Worm (Caenorhabditis elegans) whole organism, late embryonic: ENCODE data around the gene pmp-5.

Experiments used
- C38D4.7 ChIP-seq: fragments of 200-800 bp; sonication (Bioruptor generic); optimal IDR thresholded peaks from 2 replicates; lab custom pipeline; 2018; ENCODE audit warnings: mild to moderate bottlenecking, missing genetic modification characterization, moderate library complexity, missing compliant biosample characterization
- F13H6.1 ChIP-seq: sonication (generic microtip); optimal IDR thresholded peaks from 2 replicates; lab custom pipeline; 2016; ENCODE audit warnings: missing genetic modification characterization, missing compliant biosample characterization
- K09A11.1 ChIP-seq: sonication (generic microtip); optimal IDR thresholded peaks from 2 replicates; lab custom pipeline; 2017; ENCODE audit warnings: antibody characterized with exemption, mild to moderate bottlenecking, missing genetic modification characterization, missing compliant biosample characterization; ENCODE audit not compliant: insufficient read depth
- T23F11.4 ChIP-seq: fragments of 200-800 bp; sonication (Bioruptor generic); optimal IDR thresholded peaks from 2 replicates; lab custom pipeline; 2018; ENCODE audit warnings: mild to moderate bottlenecking, missing genetic modification characterization, missing compliant biosample characterization
- ceh-24 ChIP-seq: sonication (generic microtip); optimal IDR thresholded peaks from 2 replicates; lab custom pipeline; 2016; ENCODE audit warnings: mild to moderate bottlenecking, missing genetic modification characterization, missing compliant biosample characterization
- ceh-31 ChIP-seq: sonication (generic microtip); optimal IDR thresholded peaks from 2 replicates; lab custom pipeline; 2016; ENCODE audit warnings: missing genetic modification characterization, missing compliant biosample characterization
- ceh-34 ChIP-seq: sonication (generic microtip); optimal IDR thresholded peaks from 2 replicates; lab custom pipeline; 2016; ENCODE audit warnings: mild to moderate bottlenecking, missing genetic modification characterization, missing compliant biosample characterization
- ceh-45 ChIP-seq: fragments of 200-800 bp; sonication (Bioruptor generic); IDR thresholded peaks from 2 replicates; pipeline ENCODE4 v1.3.6; 2022; ENCODE audit warnings: missing genetic modification reagents, missing genetic modification characterization, missing compliant biosample characterization
- ceh-48 ChIP-seq: sonication (generic microtip); optimal IDR thresholded peaks from 2 replicates; lab custom pipeline; 2016; ENCODE audit warnings: missing genetic modification characterization, inconsistent platforms, missing compliant biosample characterization
- che-1 ChIP-seq: sonication (generic microtip); optimal IDR thresholded peaks from 2 replicates; lab custom pipeline; 2016; ENCODE audit warnings: mild to moderate bottlenecking, missing genetic modification characterization, missing compliant biosample characterization
- dve-1 ChIP-seq: sonication (generic microtip); optimal IDR thresholded peaks from 2 replicates; lab custom pipeline; 2017; ENCODE audit warnings: antibody characterized with exemption, mild to moderate bottlenecking, missing genetic modification characterization, missing compliant biosample characterization
- elt-4 ChIP-seq: sonication (generic microtip); optimal IDR thresholded peaks from 2 replicates; lab custom pipeline; 2016; ENCODE audit warnings: missing genetic modification characterization, missing compliant biosample characterization
- fax-1 ChIP-seq: sonication (generic microtip); optimal IDR thresholded peaks from 2 replicates; lab custom pipeline; 2016; ENCODE audit warnings: missing genotype, missing genetic modification characterization, missing compliant biosample characterization
- fkh-6 ChIP-seq: sonication (generic microtip); optimal IDR thresholded peaks from 2 replicates; lab custom pipeline; 2016; ENCODE audit warnings: missing genetic modification characterization, missing compliant biosample characterization
- gmeb-2 ChIP-seq: sonication (generic microtip); optimal IDR thresholded peaks from 2 replicates; lab custom pipeline; 2016; ENCODE audit warnings: missing genetic modification characterization, inconsistent platforms, missing compliant biosample characterization
- hlh-30 ChIP-seq: sonication (generic microtip); optimal IDR thresholded peaks from 2 replicates; lab custom pipeline; 2017; ENCODE audit warnings: antibody characterized with exemption, missing genetic modification characterization, missing compliant biosample characterization; ENCODE audit not compliant: insufficient read depth
- hlh-6 ChIP-seq: sonication (generic microtip); optimal IDR thresholded peaks from 2 replicates; lab custom pipeline; 2016; ENCODE audit warnings: missing genotype, missing genetic modification characterization, missing compliant biosample characterization
- lim-6 ChIP-seq: sonication (generic microtip); optimal IDR thresholded peaks from 2 replicates; lab custom pipeline; 2016; ENCODE audit warnings: missing genetic modification characterization, missing compliant biosample characterization
- mec-3 ChIP-seq: sonication (generic microtip); optimal IDR thresholded peaks from 2 replicates; lab custom pipeline; 2016; ENCODE audit warnings: borderline replicate concordance, missing genetic modification characterization, missing compliant biosample characterization
- nfya-1 ChIP-seq: sonication (generic microtip); optimal IDR thresholded peaks from 2 replicates; lab custom pipeline; 2017; ENCODE audit warnings: missing genetic modification characterization, mild to moderate bottlenecking, missing compliant biosample characterization, antibody characterized with exemption, moderate library complexity
- npax-4 ChIP-seq: sonication (generic microtip); optimal IDR thresholded peaks from 2 replicates; lab custom pipeline; 2016; ENCODE audit warnings: missing genetic modification characterization, missing compliant biosample characterization
- pag-3 ChIP-seq: sonication (generic microtip); optimal IDR thresholded peaks from 2 replicates; lab custom pipeline; 2016; ENCODE audit warnings: missing compliant biosample characterization, missing genetic modification characterization, borderline replicate concordance
- pax-1 ChIP-seq: fragments of 150-350 bp; optimal IDR thresholded peaks from 2 replicates; lab custom pipeline; 2014; ENCODE audit warnings: missing biosample characterization, missing genetic modification characterization
- pha-4 ChIP-seq: fragments of 150-350 bp; optimal IDR thresholded peaks from 2 replicates; lab custom pipeline; 2018; ENCODE audit warnings: missing biosample characterization, missing genetic modification reagents, missing genetic modification characterization
- pqm-1 ChIP-seq: sonication (generic microtip); optimal IDR thresholded peaks from 2 replicates; lab custom pipeline; 2016; ENCODE audit warnings: missing genetic modification characterization, missing compliant biosample characterization
- pros-1 ChIP-seq: fragments of 150-350 bp; optimal IDR thresholded peaks from 2 replicates; lab custom pipeline; 2014; ENCODE audit warnings: missing biosample characterization, missing genetic modification reagents, missing genetic modification characterization
- sox-4 ChIP-seq: sonication (generic microtip); optimal IDR thresholded peaks from 2 replicates; lab custom pipeline; 2017; ENCODE audit warnings: mild to moderate bottlenecking, missing genetic modification characterization, inconsistent platforms, missing compliant biosample characterization
- tbx-2 ChIP-seq: sonication (generic microtip); optimal IDR thresholded peaks from 2 replicates; lab custom pipeline; 2016; ENCODE audit warnings: missing genetic modification characterization, missing compliant biosample characterization
- tbx-7 ChIP-seq: sonication (generic microtip); optimal IDR thresholded peaks from 2 replicates; lab custom pipeline; 2016; ENCODE audit warnings: missing genotype, missing genetic modification characterization, missing compliant biosample characterization
- ttx-3 ChIP-seq: sonication (generic microtip); optimal IDR thresholded peaks from 2 replicates; lab custom pipeline; 2016; ENCODE audit warnings: missing genetic modification reagents, missing genetic modification characterization, missing compliant biosample characterization
- unc-42 ChIP-seq: sonication (generic microtip); optimal IDR thresholded peaks from 2 replicates; lab custom pipeline; 2016; ENCODE audit warnings: missing genotype, missing genetic modification characterization, missing compliant biosample characterization
- unc-55 ChIP-seq: sonication (generic microtip); optimal IDR thresholded peaks from 2 replicates; lab custom pipeline; 2017; ENCODE audit warnings: missing biosample characterization, missing genetic modification reagents, missing genetic modification characterization
- zip-5 ChIP-seq: sonication (generic microtip); optimal IDR thresholded peaks from 2 replicates; lab custom pipeline; 2016; ENCODE audit warnings: missing genetic modification characterization, missing compliant biosample characterization
- ztf-16 ChIP-seq: sonication (generic microtip); optimal IDR thresholded peaks from 2 replicates; lab custom pipeline; 2017; ENCODE audit warnings: missing genetic modification characterization, missing compliant biosample characterization

The pmp-5 gene

ce11 chrV:6657532-6658259 lies 7.9 kb downstream of the pmp-5 start:
- no peak for TF ChIP-seq elt-4 (tag; lab: Kevin White, UChicago)
- no peak for TF ChIP-seq gmeb-2
- no peak for TF ChIP-seq npax-4 (tag; lab: Kevin White, UChicago)

ce11 chrV:6656451-6657115 lies 9.0 kb downstream of the pmp-5 start, which contains the start of gene snb-1:
Gene snb-1 (minus strand): TSS chrV:6656501.
- TF ChIP-seq ceh-31 (tag; lab: Kevin White, UChicago) (peak; percentile 35), pha-4 (no peak), unc-55 (GFP tag; lab: Kevin White, UChicago) (peak; percentile 72), ztf-16 (no peak), sox-4 (no peak), pros-1 (tag; lab: Kevin White, UChicago) (no peak), ttx-3 (no peak), dve-1 (tag; lab: Kevin White, UChicago) (peak; percentile 46), nfya-1 (tag; lab: Kevin White, UChicago) (peak; percentile 22), ceh-45 (GFP tag; lab: Robert Waterston, UW) (no peak), ceh-48 (tag; lab: Kevin White, UChicago) (peak; percentile 46), lim-6 (no peak), hlh-30 (tag; lab: Kevin White, UChicago) (peak; percentile 33)

ce11 chrV:6655174-6655573 lies 10.4 kb downstream of the pmp-5 start, which contains the start of gene syx-18:
Gene syx-18 (minus strand): TSS chrV:6655449.
- TF ChIP-seq hlh-30 (tag; lab: Kevin White, UChicago) (no peak), lim-6 (no peak), tbx-2 (no peak), pqm-1 (tag; lab: Kevin White, UChicago) (no peak)

DNA sequence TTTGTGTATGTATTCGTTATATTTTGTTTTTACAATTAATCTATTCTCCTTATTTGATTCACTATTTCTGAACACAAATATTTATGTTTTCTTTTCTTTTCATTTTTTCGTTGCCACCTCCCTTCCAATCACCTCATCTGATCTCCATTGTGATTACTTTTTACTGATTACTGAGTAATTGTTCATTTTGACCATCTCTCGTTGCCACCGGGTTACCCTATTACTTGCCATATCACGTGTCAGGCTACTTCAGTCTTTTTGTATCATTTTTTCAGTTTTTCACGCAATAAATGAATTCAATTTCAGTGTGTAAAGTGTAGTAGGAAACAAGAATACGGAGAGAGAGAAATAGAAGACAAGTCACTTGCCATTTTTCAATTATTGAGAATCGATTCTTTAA lies 13.6 kb downstream of the pmp-5 start, which contains the start of gene T10H9.8:
TSS of gene T10H9.8 (plus strand) at position 301 of the 400 bp plus-strand sequence.
- TF ChIP-seq ttx-3 = no peak
- TF ChIP-seq ztf-16 = no peak
- TF ChIP-seq pha-4 = no peak
- TF ChIP-seq npax-4 (tag; lab: Kevin White, UChicago) = no peak
- no peak for TF ChIP-seq F13H6.1 (tag; lab: Kevin White, UChicago)
- TF ChIP-seq pag-3 (tag; lab: Kevin White, UChicago) = no peak
- no peak for TF ChIP-seq pax-1
- TF ChIP-seq hlh-6 (tag; lab: Kevin White, UChicago) = no peak
- no peak for TF ChIP-seq gmeb-2
- no peak for TF ChIP-seq T23F11.4 (GFP tag; lab: Kevin White, UChicago)
- no peak for TF ChIP-seq ceh-34 (tag; lab: Kevin White, UChicago)
- no peak for TF ChIP-seq sox-4
- TF ChIP-seq nfya-1 (tag; lab: Kevin White, UChicago) = no peak
- TF ChIP-seq tbx-7 (tag; lab: Kevin White, UChicago) = no peak
- no peak for TF ChIP-seq fax-1 (tag; lab: Kevin White, UChicago)
- TF ChIP-seq lim-6 = no peak

- no peak for TF ChIP-seq zip-5
- no peak for TF ChIP-seq hlh-30 (tag; lab: Kevin White, UChicago)
- TF ChIP-seq fkh-6 = no peak
- TF ChIP-seq K09A11.1 = no peak
- TF ChIP-seq pag-3 (tag; lab: Kevin White, UChicago) = no peak
- TF ChIP-seq che-1 = no peak
- no peak for TF ChIP-seq C38D4.7 (GFP tag; lab: Kevin White, UChicago)
- no peak for TF ChIP-seq unc-42
- TF ChIP-seq mec-3 = no peak
- TF ChIP-seq ceh-24 (tag; lab: Kevin White, UChicago) = no peak
- TF ChIP-seq, all 69 proteins: peak for 0
Observed at ce11 chrV:6650508-6650907, 15.1 kb downstream of the pmp-5 start.
